Fruit fly (Drosophila melanogaster) whole organism, embryonic: Measurements from ENCODE around the gene cup.

Source experiments
- Ada2b ChIP-seq: fragments of 200-800 bp; sonication (Bioruptor generic); IDR thresholded peaks from 2 replicates; pipeline ENCODE4 v1.3.6; 2022; ENCODE audit warnings: missing biosample characterization, missing genetic modification characterization
- Adf1 ChIP-seq: fragments of 200-800 bp; sonication (Bioruptor generic); IDR thresholded peaks from 2 replicates; pipeline ENCODE4 v1.3.6; 2022; ENCODE audit warnings: missing biosample characterization, missing genetic modification characterization
- Bdp1 ChIP-seq: fragments of 200-800 bp; sonication (Bioruptor generic); optimal IDR thresholded peaks from 3 replicates; lab custom pipeline; 2016; ENCODE audit warnings: missing biosample characterization, missing genetic modification characterization
- CG10147 ChIP-seq: fragments of 200-800 bp; sonication (Bioruptor generic); optimal IDR thresholded peaks from 2 replicates; lab custom pipeline; 2019; ENCODE audit warnings: missing biosample characterization, mild to moderate bottlenecking, missing genetic modification characterization, moderate library complexity
- CG10267 ChIP-seq: fragments of 200-800 bp; sonication (Bioruptor generic); optimal IDR thresholded peaks from 2 replicates; lab custom pipeline; 2018; ENCODE audit warnings: missing biosample characterization, mild to moderate bottlenecking, missing genetic modification characterization, moderate library complexity
- CG10274 ChIP-seq: fragments of 200-800 bp; sonication (Bioruptor generic); optimal IDR thresholded peaks from 3 replicates; lab custom pipeline; 2017; ENCODE audit warnings: missing biosample characterization, mild to moderate bottlenecking, missing genetic modification characterization
- CG10462 ChIP-seq: fragments of 200-800 bp; sonication (Bioruptor generic); optimal IDR thresholded peaks from 2 replicates; lab custom pipeline; 2016; ENCODE audit warnings: missing biosample characterization, missing genetic modification characterization
- CG12744 ChIP-seq: fragments of 200-800 bp; sonication (Bioruptor generic); optimal IDR thresholded peaks from 2 replicates; lab custom pipeline; 2016; ENCODE audit warnings: missing biosample characterization, missing genetic modification characterization
- CG13287 ChIP-seq: fragments of 200-800 bp; sonication (Bioruptor generic); IDR thresholded peaks from 2 replicates; pipeline ENCODE4 v1.3.6; 2022; ENCODE audit warnings: missing biosample characterization, missing genetic modification characterization; ENCODE audit not compliant: partially characterized antibody
- CG18011 ChIP-seq: fragments of 200-800 bp; sonication (Bioruptor generic); optimal IDR thresholded peaks from 2 replicates; lab custom pipeline; 2017; ENCODE audit warnings: missing biosample characterization, missing genetic modification characterization, mild to moderate bottlenecking, moderate library complexity, missing genotype
- CG18599 ChIP-seq: fragments of 200-800 bp; sonication (Bioruptor generic); optimal IDR thresholded peaks from 3 replicates; lab custom pipeline; 2017; ENCODE audit warnings: missing biosample characterization, missing genetic modification characterization, mild to moderate bottlenecking, moderate library complexity, missing genetic modification reagents
- CG2120 ChIP-seq: fragments of 200-800 bp; sonication (Bioruptor generic); optimal IDR thresholded peaks from 3 replicates; lab custom pipeline; 2016; ENCODE audit warnings: missing biosample characterization, missing genetic modification characterization
- CG31388 ChIP-seq: fragments of 200-800 bp; sonication (Bioruptor generic); optimal IDR thresholded peaks from 2 replicates; lab custom pipeline; 2016; ENCODE audit warnings: missing biosample characterization, missing genetic modification characterization
- CG32772 ChIP-seq: fragments of 200-800 bp; sonication (Bioruptor generic); IDR thresholded peaks from 2 replicates; pipeline ENCODE4 v1.3.6; 2022; ENCODE audit warnings: missing biosample characterization, missing genetic modification characterization
- CG3281 ChIP-seq: fragments of 200-800 bp; sonication (Bioruptor generic); optimal IDR thresholded peaks from 3 replicates; lab custom pipeline; 2017; ENCODE audit warnings: missing biosample characterization, mild to moderate bottlenecking, missing genetic modification characterization
- CG34376 ChIP-seq: fragments of 200-800 bp; sonication (Bioruptor generic); optimal IDR thresholded peaks from 2 replicates; lab custom pipeline; 2018; ENCODE audit warnings: missing biosample characterization, mild to moderate bottlenecking, missing genetic modification characterization
- CG3838 ChIP-seq: fragments of 200-800 bp; sonication (Bioruptor generic); optimal IDR thresholded peaks from 3 replicates; lab custom pipeline; 2016; ENCODE audit warnings: missing biosample characterization, missing genetic modification characterization
- CG6813 ChIP-seq: fragments of 200-800 bp; sonication (Bioruptor generic); optimal IDR thresholded peaks from 2 replicates; lab custom pipeline; 2017; ENCODE audit warnings: missing biosample characterization, missing genetic modification characterization, mild to moderate bottlenecking, moderate library complexity, missing genetic modification reagents
- CG7963 ChIP-seq: fragments of 200-800 bp; sonication (Bioruptor generic); IDR thresholded peaks from 3 replicates; pipeline ENCODE4 v1.3.6; 2022; ENCODE audit warnings: missing biosample characterization, missing genetic modification characterization; ENCODE audit not compliant: partially characterized antibody
- CG7987 ChIP-seq: fragments of 200-800 bp; sonication (Bioruptor generic); optimal IDR thresholded peaks from 2 replicates; lab custom pipeline; 2018; ENCODE audit warnings: missing biosample characterization, mild to moderate bottlenecking, missing genetic modification characterization, moderate library complexity
- CG8281 ChIP-seq: fragments of 200-800 bp; sonication (Bioruptor generic); optimal IDR thresholded peaks from 2 replicates; lab custom pipeline; 2018; ENCODE audit warnings: missing biosample characterization, mild to moderate bottlenecking, missing genetic modification characterization, moderate library complexity
- CG8765 ChIP-seq: fragments of 200-800 bp; sonication (Bioruptor generic); IDR thresholded peaks from 2 replicates; pipeline ENCODE4 v1.3.6; 2022; ENCODE audit warnings: missing biosample characterization, missing genetic modification characterization
- Camta ChIP-seq: fragments of 200-800 bp; sonication (Bioruptor generic); optimal IDR thresholded peaks from 2 replicates; lab custom pipeline; 2016; ENCODE audit warnings: missing biosample characterization, missing genetic modification characterization
- Dbx ChIP-seq: fragments of 200-800 bp; sonication (Bioruptor generic); IDR thresholded peaks from 3 replicates; pipeline ENCODE4 v1.3.6; 2022; ENCODE audit warnings: missing biosample characterization, missing genetic modification characterization
- Doc3 ChIP-seq: fragments of 200-800 bp; sonication (Bioruptor generic); IDR thresholded peaks from 3 replicates; pipeline ENCODE4 v1.3.6; 2022; ENCODE audit warnings: missing biosample characterization, missing genetic modification characterization; ENCODE audit not compliant: partially characterized antibody
- GATAe ChIP-seq: fragments of 200-800 bp; sonication (Bioruptor generic); conservative IDR thresholded peaks from 2 replicates; pipeline ENCODE4 v1.3.6; 2022; ENCODE audit warnings: missing biosample characterization, missing genetic modification characterization
- Hand ChIP-seq: fragments of 200-800 bp; sonication (Bioruptor generic); optimal IDR thresholded peaks from 2 replicates; lab custom pipeline; 2017; ENCODE audit warnings: mild to moderate bottlenecking, missing biosample characterization, missing genetic modification reagents, missing genetic modification characterization
- HmgD ChIP-seq: fragments of 200-800 bp; sonication (Bioruptor generic); optimal IDR thresholded peaks from 3 replicates; lab custom pipeline; 2016; ENCODE audit warnings: missing biosample characterization, missing genetic modification characterization
- Hr39 ChIP-seq: fragments of >200 bp; optimal IDR thresholded peaks from 2 replicates; lab custom pipeline; 2017
- Kr ChIP-seq: fragments of 200-800 bp; sonication (Bioruptor generic); optimal IDR thresholded peaks from 2 replicates; lab custom pipeline; 2017; ENCODE audit warnings: missing biosample characterization, mild to moderate bottlenecking, missing genetic modification characterization
- Med ChIP-seq: fragments of 200-800 bp; sonication (Bioruptor generic); peaks from one replicate; lab custom pipeline; 2016; ENCODE audit warnings: missing biosample characterization, missing genetic modification characterization, mild to moderate bottlenecking, inconsistent platforms, moderate library complexity
- Myb ChIP-seq: fragments of 200-800 bp; sonication (Bioruptor generic); optimal IDR thresholded peaks from 2 replicates; lab custom pipeline; 2016; ENCODE audit warnings: missing biosample characterization, missing genetic modification characterization
- Tbp ChIP-seq: fragments of >200 bp; optimal IDR thresholded peaks from 2 replicates; lab custom pipeline; 2018; ENCODE audit warnings: missing biosample characterization, missing genetic modification characterization
- da ChIP-seq: fragments of 200-800 bp; sonication (Bioruptor generic); optimal IDR thresholded peaks from 2 replicates; lab custom pipeline; 2016; ENCODE audit warnings: missing biosample characterization, missing genetic modification characterization
- dati ChIP-seq: fragments of 200-800 bp; sonication (Bioruptor generic); IDR thresholded peaks from 2 replicates; pipeline ENCODE4 v1.3.6; 2022; ENCODE audit warnings: missing biosample characterization, missing genetic modification characterization
- esg ChIP-seq: fragments of 200-800 bp; sonication (Bioruptor generic); conservative IDR thresholded peaks from 2 replicates; pipeline ENCODE4 v1.3.6; 2022; ENCODE audit warnings: missing biosample characterization, missing genetic modification characterization
- exex ChIP-seq: fragments of 200-800 bp; sonication (Bioruptor generic); optimal IDR thresholded peaks from 4 replicates; lab custom pipeline; 2018; ENCODE audit warnings: missing biosample characterization, mild to moderate bottlenecking, missing genetic modification characterization, moderate library complexity
- grn ChIP-seq: fragments of 200-800 bp; sonication (Bioruptor generic); optimal IDR thresholded peaks from 3 replicates; lab custom pipeline; 2017; ENCODE audit warnings: missing biosample characterization, missing genetic modification characterization
- hb ChIP-seq: fragments of 200-800 bp; sonication (Bioruptor generic); IDR thresholded peaks from 3 replicates; pipeline ENCODE4 v1.3.6; 2022; ENCODE audit warnings: missing biosample characterization, missing genetic modification characterization; ENCODE audit not compliant: partially characterized antibody
- hbn ChIP-seq: fragments of 200-800 bp; sonication (Bioruptor generic); IDR thresholded peaks from 2 replicates; pipeline ENCODE4 v1.3.6; 2022; ENCODE audit warnings: missing biosample characterization, missing genetic modification characterization; ENCODE audit not compliant: partially characterized antibody
- lab ChIP-seq: fragments of 200-800 bp; sonication (Bioruptor generic); optimal IDR thresholded peaks from 3 replicates; lab custom pipeline; 2017; ENCODE audit warnings: missing biosample characterization, missing genetic modification characterization, mild to moderate bottlenecking, moderate library complexity, missing genetic modification reagents
- mirr ChIP-seq: fragments of 200-800 bp; sonication (Bioruptor generic); optimal IDR thresholded peaks from 3 replicates; lab custom pipeline; 2018; ENCODE audit warnings: missing biosample characterization, mild to moderate bottlenecking, missing genetic modification characterization
- nerfin-1 ChIP-seq: fragments of 200-800 bp; sonication (Bioruptor generic); optimal IDR thresholded peaks from 3 replicates; lab custom pipeline; 2019; ENCODE audit warnings: missing biosample characterization, mild to moderate bottlenecking, missing genetic modification characterization, moderate library complexity
- nmo ChIP-seq: fragments of 200-800 bp; sonication (Bioruptor generic); optimal IDR thresholded peaks from 2 replicates; lab custom pipeline; 2018; ENCODE audit warnings: missing biosample characterization, mild to moderate bottlenecking, missing genetic modification characterization, moderate library complexity
- pb ChIP-seq: fragments of 200-800 bp; sonication (Bioruptor generic); optimal IDR thresholded peaks from 3 replicates; lab custom pipeline; 2016; ENCODE audit warnings: missing biosample characterization, missing genetic modification characterization
- sd ChIP-seq: fragments of 200-800 bp; sonication (Bioruptor generic); optimal IDR thresholded peaks from 3 replicates; lab custom pipeline; 2018; ENCODE audit warnings: missing biosample characterization, mild to moderate bottlenecking, missing genetic modification characterization, moderate library complexity
- sens ChIP-seq: fragments of 200-800 bp; sonication (Bioruptor generic); peaks from one replicate; lab custom pipeline; 2016; ENCODE audit warnings: missing biosample characterization, missing genetic modification characterization
- sug ChIP-seq: fragments of 200-800 bp; optimal IDR thresholded peaks from 2 replicates; lab custom pipeline; 2019; ENCODE audit warnings: missing biosample characterization, mild to moderate bottlenecking, missing genetic modification characterization, moderate library complexity
- tna ChIP-seq: fragments of 200-800 bp; sonication (Bioruptor generic); IDR thresholded peaks from 2 replicates; pipeline ENCODE4 v1.3.6; 2022; ENCODE audit warnings: missing biosample characterization, missing genetic modification characterization; ENCODE audit not compliant: partially characterized antibody
- toy ChIP-seq: fragments of 200-800 bp; sonication (Bioruptor generic); IDR thresholded peaks from 2 replicates; pipeline ENCODE4 v1.3.6; 2022; ENCODE audit warnings: missing biosample characterization, missing genetic modification characterization
- zen2 ChIP-seq: fragments of 200-800 bp; sonication (Bioruptor generic); IDR thresholded peaks from 3 replicates; pipeline ENCODE4 v1.3.6; 2022; ENCODE audit warnings: missing biosample characterization, missing genetic modification characterization; ENCODE audit not compliant: partially characterized antibody

Gene cup

DNA sequence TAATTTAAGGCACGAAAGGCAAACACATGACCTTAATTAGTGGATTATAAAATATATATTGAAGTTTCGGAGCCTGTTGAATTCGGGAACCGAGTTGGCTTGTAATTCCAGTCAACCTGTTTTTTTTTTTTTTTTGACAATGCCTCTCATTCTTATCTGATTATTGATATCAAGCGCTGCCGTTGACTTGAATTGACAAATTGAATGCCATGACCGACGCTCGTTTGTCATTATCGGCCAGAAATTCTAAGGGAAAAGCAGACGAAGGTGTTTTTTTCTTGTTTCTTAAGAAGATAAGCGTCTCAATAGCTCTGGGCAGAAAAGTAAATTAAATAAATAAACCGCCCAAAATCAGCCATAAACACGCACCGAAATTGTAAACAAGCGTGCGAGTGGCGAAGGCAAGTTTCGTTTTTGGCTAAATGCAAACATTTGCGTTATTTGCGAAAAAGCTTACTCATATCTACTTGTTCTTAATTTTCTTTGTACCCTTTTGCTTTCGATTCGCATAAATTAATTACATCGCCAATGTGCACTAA is 20.2 kb upstream of the cup start:
- 0 out of 3 replicates have a peak, but pooled peaks have one; percentile 39 for TF ChIP-seq Dbx
- peak; percentile 64 for TF ChIP-seq exex (tag; lab: Kevin White, UChicago)
- peak; percentile 43 for TF ChIP-seq CG6813
- no peak for TF ChIP-seq nerfin-1 (tag; lab: Kevin White, UChicago)
- peak; percentile 46 for TF ChIP-seq mirr
- no peak for TF ChIP-seq Doc3
- no peak for TF ChIP-seq CG12744 (GFP tag; lab: Kevin White, UChicago)
- no peak for TF ChIP-seq Hand (GFP tag; lab: Kevin White, UChicago)
- no peak for TF ChIP-seq CG3838
- no peak for TF ChIP-seq zen2 (GFP tag; lab: Robert Waterston, UW)
- TF ChIP-seq CG10147: peak; percentile 15
- TF ChIP-seq toy (GFP tag; lab: Robert Waterston, UW): no peak
- peak; percentile 12; the same call in 1 of the 2 replicates for TF ChIP-seq CG32772 (GFP tag; lab: Robert Waterston, UW)
- TF ChIP-seq CG10462: no peak
- TF ChIP-seq CG3281: peak; percentile 10
- peak; percentile 28 for TF ChIP-seq sens (GFP tag; lab: Kevin White, UChicago)
- TF ChIP-seq sug: peak; percentile 37
- TF ChIP-seq pb (GFP tag; lab: Kevin White, UChicago): no peak
- TF ChIP-seq CG7963: no peak
- TF ChIP-seq Tbp: no peak
- TF ChIP-seq Adf1 (GFP tag; lab: Robert Waterston, UW): peak; percentile 17; the same call in 1 of the 2 replicates
- TF ChIP-seq Ada2b: no peak
- TF ChIP-seq CG8281 (tag; lab: Kevin White, UChicago): peak; percentile 98
- TF ChIP-seq Med (GFP tag; lab: Kevin White, UChicago): peak; percentile 3
- no peak for TF ChIP-seq tna
- TF ChIP-seq lab (GFP tag; lab: Kevin White, UChicago): peak; percentile 56
- peak; percentile 18; the same call in 1 of the 2 replicates for TF ChIP-seq GATAe (GFP tag; lab: Robert Waterston, UW)
- TF ChIP-seq CG8765 (GFP tag; lab: Robert Waterston, UW): no peak
- peak; percentile 29 for TF ChIP-seq CG34376 (GFP tag; lab: Kevin White, UChicago)
- TF ChIP-seq sd: peak; percentile 35
- TF ChIP-seq CG7987 (GFP tag; lab: Kevin White, UChicago): peak; percentile 60
- no peak for TF ChIP-seq Camta
- no peak for TF ChIP-seq CG10267 (tag; lab: Kevin White, UChicago)
- TF ChIP-seq HmgD (GFP tag; lab: Kevin White, UChicago): no peak
- TF ChIP-seq Hr39 (lab: Kevin White, UChicago): no peak
- TF ChIP-seq CG31388 (GFP tag; lab: Kevin White, UChicago): no peak
- TF ChIP-seq CG2120 (GFP tag; lab: Kevin White, UChicago): peak; percentile 20
- peak; percentile 80 for TF ChIP-seq grn (GFP tag; lab: Kevin White, UChicago)
- peak; percentile 44 for TF ChIP-seq CG18599

DNA sequence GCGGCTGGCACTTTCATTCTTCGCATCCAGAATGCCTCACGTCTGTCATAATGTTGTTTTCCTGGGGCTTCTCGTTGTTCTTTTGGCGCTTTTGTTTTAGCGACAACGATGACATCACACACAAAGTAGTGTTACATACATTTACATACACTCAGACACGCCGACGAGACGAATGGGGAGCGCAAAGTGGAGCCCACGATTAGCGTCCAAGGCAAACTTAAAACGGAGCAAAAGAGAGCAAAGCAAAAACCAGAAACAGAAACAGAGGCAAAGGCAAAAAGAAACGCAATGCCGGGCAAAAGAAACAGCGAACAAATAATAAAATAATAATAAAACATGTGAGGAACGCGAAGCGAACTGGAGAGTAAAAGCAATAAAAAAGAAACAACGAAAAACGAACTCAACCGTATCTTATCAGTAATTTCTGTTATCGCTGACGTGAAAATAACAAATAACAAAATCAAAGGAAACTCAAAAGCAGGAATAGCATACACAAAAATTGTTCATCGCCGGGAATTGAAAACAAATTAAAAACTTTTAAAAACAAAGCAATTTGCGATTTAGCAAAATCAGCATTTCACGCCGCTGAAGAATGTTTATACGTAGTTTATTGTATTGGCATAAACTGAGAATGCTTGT is 18.9 kb upstream of the cup start:
- TF ChIP-seq CG13287: peak; percentile 51; the same call in 1 of the 2 replicates
- TF ChIP-seq Kr (GFP tag; lab: Kevin White, UChicago): no peak
- TF ChIP-seq hb (GFP tag; lab: Robert Waterston, UW): no peak
- peak; percentile 2 for TF ChIP-seq CG18011 (GFP tag; lab: Kevin White, UChicago)
- TF ChIP-seq da (GFP tag; lab: Kevin White, UChicago): no peak
- no peak for TF ChIP-seq dati (GFP tag; lab: Robert Waterston, UW)
- no peak for TF ChIP-seq Bdp1 (GFP tag; lab: Kevin White, UChicago)
- no peak for TF ChIP-seq esg
- no peak for TF ChIP-seq CG34376 (GFP tag; lab: Kevin White, UChicago)
- peak; percentile 40 for TF ChIP-seq CG3838
- no peak for TF ChIP-seq HmgD (GFP tag; lab: Kevin White, UChicago)
- TF ChIP-seq CG10274 (GFP tag; lab: Kevin White, UChicago): no peak
- no peak for TF ChIP-seq hbn (GFP tag; lab: Robert Waterston, UW)
- TF ChIP-seq nmo (GFP tag; lab: Kevin White, UChicago): no peak
- no peak for TF ChIP-seq Myb (GFP tag; lab: Kevin White, UChicago)
